Worm (Caenorhabditis elegans) whole organism, L1 larva: ENCODE measurements around the gene R07E5.11.

Experiments used
- C04F5.9 ChIP-seq: sonication (generic microtip); optimal IDR thresholded peaks from 2 replicates; lab custom pipeline; 2016; ENCODE audit warnings: missing genetic modification characterization, missing compliant biosample characterization
- C16A3.4 ChIP-seq: fragments of 150-350 bp; optimal IDR thresholded peaks from 2 replicates; lab custom pipeline; 2014; ENCODE audit warnings: missing biosample characterization, missing genetic modification characterization
- F16B12.6 ChIP-seq: fragments of 150-350 bp; optimal IDR thresholded peaks from 2 replicates; lab custom pipeline; 2014; ENCODE audit warnings: missing biosample characterization, missing genetic modification characterization
- Y116A8C.19 ChIP-seq: sonication (generic microtip); optimal IDR thresholded peaks from 2 replicates; lab custom pipeline; 2016; ENCODE audit warnings: missing compliant biosample characterization, missing genetic modification characterization, borderline replicate concordance
- ceh-8 ChIP-seq: fragments of 200-800 bp; sonication (Bioruptor generic); optimal IDR thresholded peaks from 2 replicates; lab custom pipeline; 2018; ENCODE audit warnings: mild to moderate bottlenecking, missing genetic modification characterization, moderate library complexity, missing compliant biosample characterization
- ceh-88 ChIP-seq: fragments of 200-800 bp; sonication (Bioruptor generic); IDR thresholded peaks from 2 replicates; pipeline ENCODE4 v1.3.6; 2022; ENCODE audit warnings: missing genetic modification characterization, missing compliant biosample characterization
- ces-1 ChIP-seq: fragments of 150-350 bp; optimal IDR thresholded peaks from 2 replicates; lab custom pipeline; 2014; ENCODE audit warnings: missing biosample characterization, missing genetic modification reagents, missing genetic modification characterization
- dpl-1 ChIP-seq, 3 experiments: fragments of 150-350 bp in 2 of 3; sonication (generic microtip) in 1 of 3; optimal IDR thresholded peaks; 2 replicates each; lab custom pipeline; 2014 to 2017; ENCODE audit warnings: missing biosample characterization in 3 of 3, missing genetic modification characterization in 3 of 3, missing genetic modification reagents in 3 of 3
- dsc-1 ChIP-seq: sonication (generic microtip); optimal IDR thresholded peaks from 2 replicates; lab custom pipeline; 2016; ENCODE audit warnings: mild to moderate bottlenecking, missing genetic modification characterization, missing compliant biosample characterization
- efl-1 ChIP-seq, 4 experiments: fragments of 150-350 bp; optimal IDR thresholded peaks in 3 of 4; peaks in 1 of 4; 1 replicate in 1 of 4; 2 replicates in 3 of 4; lab custom pipeline; 2014; ENCODE audit warnings: missing biosample characterization in 2 of 4, missing genetic modification characterization in 2 of 4, missing genetic modification reagents in 2 of 4
- elt-2 ChIP-seq: sonication (generic microtip); optimal IDR thresholded peaks from 2 replicates; lab custom pipeline; 2016; ENCODE audit warnings: missing genetic modification characterization, mild to moderate bottlenecking, inconsistent platforms, missing compliant biosample characterization, missing genetic modification reagents
- ets-5 ChIP-seq: fragments of 200-800 bp; sonication (Bioruptor generic); IDR thresholded peaks from 2 replicates; pipeline ENCODE4 v1.3.6; 2022; ENCODE audit warnings: missing genetic modification characterization, missing compliant biosample characterization
- fkh-8 ChIP-seq: sonication (generic microtip); optimal IDR thresholded peaks from 2 replicates; lab custom pipeline; 2016; ENCODE audit warnings: mild to moderate bottlenecking, missing genetic modification characterization, missing compliant biosample characterization
- grh-1 ChIP-seq: fragments of 200-800 bp; sonication (Bioruptor generic); IDR thresholded peaks from 2 replicates; pipeline ENCODE4 v1.3.6; 2022; ENCODE audit warnings: missing genetic modification reagents, missing genetic modification characterization, missing compliant biosample characterization
- irx-1 ChIP-seq: sonication (generic microtip); optimal IDR thresholded peaks from 2 replicates; lab custom pipeline; 2016; ENCODE audit warnings: missing genetic modification characterization, missing compliant biosample characterization
- isw-1 ChIP-seq: fragments of 200-800 bp; sonication (Bioruptor generic); IDR thresholded peaks from 2 replicates; pipeline ENCODE4 v1.3.6; 2022; ENCODE audit warnings: missing genetic modification characterization, missing compliant biosample characterization
- lin-14 ChIP-seq: fragments of 200-800 bp; sonication (Bioruptor generic); optimal IDR thresholded peaks from 2 replicates; lab custom pipeline; 2018; ENCODE audit warnings: mild to moderate bottlenecking, missing genetic modification characterization, moderate library complexity, missing compliant biosample characterization
- lin-35 ChIP-seq, 2 experiments: fragments of 150-350 bp; optimal IDR thresholded peaks; 2 replicates each; lab custom pipeline; 2014; ENCODE audit warnings: missing biosample characterization in 2 of 2, missing genetic modification characterization in 2 of 2, missing genetic modification reagents in 2 of 2
- lin-39 ChIP-seq: fragments of 150-350 bp; optimal IDR thresholded peaks from 2 replicates; lab custom pipeline; 2014; ENCODE audit warnings: missing biosample characterization, missing genetic modification reagents, missing genetic modification characterization
- lir-3 ChIP-seq: sonication (generic microtip); optimal IDR thresholded peaks from 2 replicates; lab custom pipeline; 2016; ENCODE audit warnings: mild to moderate bottlenecking, missing genetic modification characterization, moderate library complexity, missing compliant biosample characterization; ENCODE audit not compliant: poor library complexity
- lsy-2 ChIP-seq, 2 experiments: fragments of 150-350 bp; optimal IDR thresholded peaks; 2 replicates each; lab custom pipeline; 2014; ENCODE audit warnings: missing biosample characterization in 2 of 2, missing genetic modification characterization in 2 of 2
- mab-9 ChIP-seq: fragments of 200-800 bp; sonication (Bioruptor generic); IDR thresholded peaks from 2 replicates; pipeline ENCODE4 v1.3.6; 2022; ENCODE audit warnings: missing genetic modification reagents, missing genetic modification characterization, missing compliant biosample characterization
- mep-1 ChIP-seq: fragments of 150-350 bp; optimal IDR thresholded peaks from 2 replicates; lab custom pipeline; 2014; ENCODE audit warnings: missing biosample characterization, missing genetic modification characterization
- nhr-19 ChIP-seq: fragments of 200-800 bp; sonication (Bioruptor generic); conservative IDR thresholded peaks from 2 replicates; pipeline ENCODE4 v1.3.6; 2022; ENCODE audit warnings: missing genetic modification characterization, missing compliant biosample characterization
- nhr-28 ChIP-seq: fragments of 150-350 bp; optimal IDR thresholded peaks from 2 replicates; lab custom pipeline; 2014; ENCODE audit warnings: missing biosample characterization, missing genetic modification characterization
- nhr-47 ChIP-seq: sonication (generic microtip); optimal IDR thresholded peaks from 2 replicates; lab custom pipeline; 2016; ENCODE audit warnings: mild to moderate bottlenecking, missing genetic modification characterization, moderate library complexity, missing compliant biosample characterization
- nhr-71 ChIP-seq: sonication (generic microtip); optimal IDR thresholded peaks from 2 replicates; lab custom pipeline; 2016; ENCODE audit warnings: mild to moderate bottlenecking, missing genetic modification characterization, moderate library complexity, missing compliant biosample characterization
- nhr-90 ChIP-seq: sonication (generic microtip); optimal IDR thresholded peaks from 2 replicates; lab custom pipeline; 2016; ENCODE audit warnings: mild to moderate bottlenecking, missing genetic modification characterization, missing compliant biosample characterization; ENCODE audit not compliant: poor library complexity
- pag-3 ChIP-seq: sonication (generic microtip); optimal IDR thresholded peaks from 2 replicates; lab custom pipeline; 2017; ENCODE audit warnings: missing genetic modification characterization, mild to moderate bottlenecking, missing compliant biosample characterization, antibody characterized with exemption, borderline replicate concordance; ENCODE audit not compliant: insufficient read depth
- pax-3 ChIP-seq: fragments of 200-800 bp; sonication (Bioruptor generic); optimal IDR thresholded peaks from 2 replicates; lab custom pipeline; 2018; ENCODE audit warnings: mild to moderate bottlenecking, missing genetic modification characterization, moderate library complexity, missing compliant biosample characterization
- rnt-1 ChIP-seq: sonication (generic microtip); optimal IDR thresholded peaks from 2 replicates; lab custom pipeline; 2016; ENCODE audit warnings: mild to moderate bottlenecking, missing genetic modification characterization, moderate library complexity, missing compliant biosample characterization
- snpc-4 ChIP-seq: fragments of 150-350 bp; optimal IDR thresholded peaks from 2 replicates; lab custom pipeline; 2014; ENCODE audit warnings: missing biosample characterization, missing genetic modification characterization
- snu-23 ChIP-seq: sonication (generic microtip); optimal IDR thresholded peaks from 2 replicates; lab custom pipeline; 2016; ENCODE audit warnings: missing genetic modification characterization, missing compliant biosample characterization
- swsn-7 ChIP-seq: sonication (generic microtip); optimal IDR thresholded peaks from 2 replicates; lab custom pipeline; 2016; ENCODE audit warnings: missing genetic modification characterization, missing compliant biosample characterization
- tbx-2 ChIP-seq: sonication (generic microtip); optimal IDR thresholded peaks from 2 replicates; lab custom pipeline; 2016; ENCODE audit warnings: missing genetic modification characterization, missing compliant biosample characterization
- tlp-1 ChIP-seq: fragments of 150-350 bp; optimal IDR thresholded peaks from 2 replicates; lab custom pipeline; 2014; ENCODE audit warnings: missing biosample characterization, missing genetic modification characterization
- unc-30 ChIP-seq: sonication (generic microtip); optimal IDR thresholded peaks from 2 replicates; lab custom pipeline; 2017; ENCODE audit warnings: missing biosample characterization, missing genetic modification characterization
- unc-86 ChIP-seq: sonication (generic microtip); optimal IDR thresholded peaks from 2 replicates; lab custom pipeline; 2016; ENCODE audit warnings: missing genetic modification characterization, missing compliant biosample characterization
- unc-98 ChIP-seq: fragments of 200-800 bp; sonication (Bioruptor generic); IDR thresholded peaks from 2 replicates; pipeline ENCODE4 v1.3.6; 2022; ENCODE audit warnings: missing genetic modification characterization, missing compliant biosample characterization
- xbp-1 ChIP-seq: sonication (generic microtip); optimal IDR thresholded peaks from 2 replicates; lab custom pipeline; 2016; ENCODE audit warnings: missing genetic modification characterization, missing compliant biosample characterization
- zag-1 ChIP-seq: fragments of 150-350 bp; optimal IDR thresholded peaks from 2 replicates; lab custom pipeline; 2014; ENCODE audit warnings: missing biosample characterization, missing genetic modification characterization
- zip-4 ChIP-seq: fragments of 200-800 bp; sonication (Bioruptor generic); optimal IDR thresholded peaks from 2 replicates; lab custom pipeline; 2018; ENCODE audit warnings: mild to moderate bottlenecking, missing genetic modification characterization, moderate library complexity, missing compliant biosample characterization
- ztf-11 ChIP-seq, 2 experiments: sonication (generic microtip); optimal IDR thresholded peaks; 2 replicates each; lab custom pipeline; 2016 to 2017; ENCODE audit warnings: missing genetic modification characterization in 2 of 2, missing biosample characterization in 1 of 2, missing compliant biosample characterization in 1 of 2
- ztf-4 ChIP-seq: fragments of 150-350 bp; optimal IDR thresholded peaks from 2 replicates; lab custom pipeline; 2014; ENCODE audit warnings: missing biosample characterization, missing genetic modification characterization

R07E5.11 gene

ce11 chrIII:4426711-4427218, 11.7 kb upstream of the R07E5.11 start:
- TF ChIP-seq C16A3.4 (tag; lab: Kevin White, UChicago) (peak; percentile 6), lin-14 (peak; percentile 26), irx-1 (tag; lab: Kevin White, UChicago) (peak; percentile 19), rnt-1 (tag; lab: Kevin White, UChicago) (peak; percentile 38), lsy-2 (tag; optimal IDR thresholded peaks at IDR 0.05; lab: Kevin White, UChicago) (peak in 1 of 2 experiments; percentile 21), xbp-1 (tag; lab: Kevin White, UChicago) (peak; percentile 9), dpl-1 (GFP tag; optimal IDR thresholded peaks at IDR 0.05; lab: Kevin White, UChicago) (peak in 1 of 3 experiments; percentile 30), grh-1 (GFP tag; lab: Robert Waterston, UW) (peak; percentile 40; the same call in 1 of the 2 replicates), nhr-90 (tag; lab: Kevin White, UChicago) (peak; percentile 27), nhr-71 (tag; lab: Kevin White, UChicago) (peak; percentile 41), fkh-8 (tag; lab: Kevin White, UChicago) (peak; percentile 3), dsc-1 (tag; lab: Kevin White, UChicago) (peak; percentile 43), snu-23 (GFP tag; lab: Kevin White, UChicago) (peak; percentile 23), ceh-88 (peak; percentile 35; the same call in 1 of the 2 replicates), nhr-19 (GFP tag; lab: Robert Waterston, UW) (peak; percentile 86), elt-2 (tag; lab: Kevin White, UChicago) (peak; percentile 6), efl-1 (optimal IDR thresholded peaks at IDR 0.05; lab: Kevin White, UChicago) (peak in 1 of 2 experiments; percentile 26), efl-1 (GFP tag; optimal IDR thresholded peaks at IDR 0.05 in 1 of 2; lab: Kevin White, UChicago) (peak in 1 of 2 experiments; percentile 88), mab-9 (GFP tag; lab: Robert Waterston, UW) (peak; percentile 67), snpc-4 (tag; lab: Kevin White, UChicago) (peak; percentile 96), unc-86 (tag; lab: Kevin White, UChicago) (peak; percentile 6), isw-1 (GFP tag; lab: Robert Waterston, UW) (0 out of 2 replicates have a peak, but pooled peaks have one; percentile 14), zip-4 (GFP tag; lab: Kevin White, UChicago) (peak; percentile 29), nhr-47 (peak; percentile 63), swsn-7 (tag; lab: Kevin White, UChicago) (peak; percentile 45)

- TF ChIP-seq pax-3 (tag; lab: Kevin White, UChicago) (no peak), lir-3 (tag; lab: Kevin White, UChicago) (no peak), unc-98 (GFP tag; lab: Robert Waterston, UW) (no peak), efl-1 (optimal IDR thresholded peaks at IDR 0.05; lab: Kevin White, UChicago) (peak; percentile 66 to 91), efl-1 (GFP tag; optimal IDR thresholded peaks at IDR 0.05 in 1 of 2; lab: Kevin White, UChicago) (peak; percentile 90 to 99), mep-1 (tag; lab: Kevin White, UChicago) (peak; percentile 59), ztf-11 (tag; optimal IDR thresholded peaks at IDR 0.05; lab: Kevin White, UChicago) (peak in 1 of 2 experiments; percentile 28), F16B12.6 (tag; lab: Kevin White, UChicago) (peak; percentile 96), tbx-2 (tag; lab: Kevin White, UChicago) (peak; percentile 53), snpc-4 (tag; lab: Kevin White, UChicago) (peak; percentile 44), ztf-4 (no peak), dsc-1 (tag; lab: Kevin White, UChicago) (peak; percentile 40), zip-4 (GFP tag; lab: Kevin White, UChicago) (no peak), lin-35 (GFP tag; optimal IDR thresholded peaks at IDR 0.05; lab: Kevin White, UChicago) (peak; percentile 84 to 95), ceh-8 (no peak), C04F5.9 (tag; lab: Kevin White, UChicago) (peak; percentile 31), xbp-1 (tag; lab: Kevin White, UChicago) (peak; percentile 61), lin-39 (tag; lab: Kevin White, UChicago) (no peak), swsn-7 (tag; lab: Kevin White, UChicago) (peak; percentile 54), Y116A8C.19 (no peak), nhr-71 (tag; lab: Kevin White, UChicago) (peak; percentile 78), pag-3 (tag; lab: Kevin White, UChicago) (no peak), isw-1 (GFP tag; lab: Robert Waterston, UW) (peak; percentile 39; the same call in 1 of the 2 replicates), nhr-28 (no peak), ces-1 (no peak), unc-30 (tag; lab: Kevin White, UChicago) (no peak), irx-1 (tag; lab: Kevin White, UChicago) (peak; percentile 42), fkh-8 (tag; lab: Kevin White, UChicago) (peak; percentile 30), ets-5 (no peak), tlp-1 (tag; lab: Kevin White, UChicago) (no peak), nhr-47 (peak; percentile 73), zag-1 (tag; lab: Kevin White, UChicago) (no peak)
These were observed 4.3 kb upstream of the R07E5.11 start, which contains the start of the genes R07E5.7 and cku-80 for ce11 chrIII:4419117-4419978. Gene R07E5.7, minus strand, starts transcription at chrIII:4419167. Gene cku-80, plus strand, starts transcription at chrIII:4419848.
